Worm (Caenorhabditis elegans): Measurements from ENCODE around the gene wrt-4.

The wrt-4 gene

DNA sequence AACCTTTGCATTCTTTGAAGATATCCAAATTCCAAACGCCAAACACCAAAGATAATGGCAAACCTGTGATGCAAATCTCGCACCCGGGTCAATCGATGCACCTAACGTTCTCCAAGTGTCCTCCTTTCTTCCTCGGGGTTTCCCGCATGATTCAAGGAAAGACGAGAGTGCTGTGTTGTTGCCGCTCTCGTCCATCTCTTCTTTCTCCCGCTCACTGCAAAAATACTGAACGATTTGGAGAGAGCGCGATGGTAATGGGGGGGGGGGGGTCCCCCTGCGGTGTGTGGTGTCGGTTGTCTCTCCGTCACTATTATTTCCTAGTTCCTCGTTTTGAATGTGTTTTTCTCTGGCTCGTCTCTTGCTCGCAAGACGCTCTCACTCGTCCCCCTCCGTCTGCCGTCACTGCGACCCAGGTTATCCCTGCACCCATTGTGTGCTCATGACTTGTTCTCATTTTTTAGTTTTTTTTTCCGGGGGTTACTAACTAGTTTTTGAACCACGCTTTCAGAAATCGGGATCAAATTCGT is 49.6 kb downstream of the wrt-4 start (continued):
- TF ChIP-seq ceh-100 (GFP tag; IDR thresholded peaks at IDR 0.05) (no peak), dpl-1 (GFP tag; optimal IDR thresholded peaks at IDR 0.05) (no peak), somi-1 (GFP tag; optimal IDR thresholded peaks at IDR 0.05) (peak; percentile 90), F22D6.2 (tag; optimal IDR thresholded peaks at IDR 0.05) (no peak), F57C9.4 (tag; optimal IDR thresholded peaks at IDR 0.05) (no peak), lsl-1 (GFP tag; optimal IDR thresholded peaks at IDR 0.05) (no peak), hsf-1 (GFP tag; IDR thresholded peaks at IDR 0.05) (no peak), dpff-1 (tag; optimal IDR thresholded peaks at IDR 0.05) (no peak), B0336.3 (GFP tag; IDR thresholded peaks at IDR 0.05) (peak; percentile 73), nfya-2 (GFP tag; IDR thresholded peaks at IDR 0.05) (no peak), madf-10 (tag; optimal IDR thresholded peaks at IDR 0.05) (peak; percentile 73), ZK185.1 (tag; optimal IDR thresholded peaks at IDR 0.05; ENCODE audit: poor library complexity, severe bottlenecking) (peak; percentile 29), K11D2.4 (GFP tag; IDR thresholded peaks at IDR 0.05) (peak; percentile 86), C17E4.6 (GFP tag; IDR thresholded peaks at IDR 0.05) (no peak), D2030.7 (GFP tag; IDR thresholded peaks at IDR 0.05) (no peak), rcor-1 (GFP tag; IDR thresholded peaks at IDR 0.05) (no peak; the same call in 1 of the 2 replicates), nhr-120 (GFP tag; IDR thresholded peaks at IDR 0.05) (no peak), lir-1 (GFP tag; conservative IDR thresholded peaks at IDR 0.05) (no peak), gei-17 (GFP tag; optimal IDR thresholded peaks at IDR 0.05) (peak; percentile 70), egl-18 (GFP tag; IDR thresholded peaks at IDR 0.05) (no peak), ztf-25 (GFP tag; IDR thresholded peaks at IDR 0.05) (no peak), sptf-2 (GFP tag; optimal IDR thresholded peaks at IDR 0.05) (no peak), madf-6 (GFP tag; IDR thresholded peaks at IDR 0.05) (peak; percentile 35; the same call in 1 of the 2 replicates), ceh-27 (GFP tag; optimal IDR thresholded peaks at IDR 0.05) (peak; percentile 80), hmg-1.2 (GFP tag; IDR thresholded peaks at IDR 0.05) (peak; percentile 74), ztf-22 (GFP tag; optimal IDR thresholded peaks at IDR 0.05) (no peak), lin-26 (GFP tag; IDR thresholded peaks at IDR 0.05) (peak; percentile 60; the same call in 1 of the 2 replicates), egrh-3 (GFP tag; IDR thresholded peaks at IDR 0.05) (peak; percentile 91), repo-1 (tag; optimal IDR thresholded peaks at IDR 0.05) (peak; percentile 4), die-1 (tag; optimal IDR thresholded peaks at IDR 0.05) (peak; percentile 14), cebp-1 (GFP tag; IDR thresholded peaks at IDR 0.05) (no peak), cebp-1 (tag; optimal IDR thresholded peaks at IDR 0.05) (peak; percentile 87), B0019.2 (GFP tag; conservative IDR thresholded peaks at IDR 0.05) (no peak), attf-3 (GFP tag; conservative IDR thresholded peaks at IDR 0.05) (no peak), F10E7.11 (tag; optimal IDR thresholded peaks at IDR 0.05) (no peak)

- no peak for TF ChIP-seq xnd-1 (tag; optimal IDR thresholded peaks at IDR 0.05)
- no peak for TF ChIP-seq cebp-1 (GFP tag; IDR thresholded peaks at IDR 0.05)
- TF ChIP-seq cebp-1 (tag; optimal IDR thresholded peaks at IDR 0.05) = peak; percentile 9
- peak; percentile 82 for TF ChIP-seq lin-40 (tag; optimal IDR thresholded peaks at IDR 0.05)
- peak; percentile 21 for TF ChIP-seq die-1 (tag; optimal IDR thresholded peaks at IDR 0.05)
- TF ChIP-seq somi-1 (GFP tag; optimal IDR thresholded peaks at IDR 0.05) = peak; percentile 67
- TF ChIP-seq K12H6.12 (tag; optimal IDR thresholded peaks at IDR 0.05) = no peak
- no peak for TF ChIP-seq ceh-27 (GFP tag; optimal IDR thresholded peaks at IDR 0.05)
- peak; percentile 72 for TF ChIP-seq ztf-26 (tag; optimal IDR thresholded peaks at IDR 0.05)
- TF ChIP-seq B0019.2 (GFP tag; conservative IDR thresholded peaks at IDR 0.05) = no peak
- TF ChIP-seq lin-35 (GFP tag; optimal IDR thresholded peaks at IDR 0.05) = no peak
Measured at ce11 chrX:15706108-15706676, 50.9 kb downstream of the wrt-4 start.

Data from whole organism, young adult.